Fruit fly (Drosophila melanogaster): ENCODE data around the gene fog.

- TF ChIP-seq CG8478 (optimal IDR thresholded peaks at IDR 0.05) (no peak), EcR (GFP tag; optimal IDR thresholded peaks at IDR 0.05) (no peak)
Observed at dm6 chrX:22796073-22796472, 58.9 kb downstream of the fog start.

Data from whole organism.